Worm (Caenorhabditis elegans): ENCODE measurements around the gene C27H5.2.

The C27H5.2 gene

ce11 chrII:7131871-7132693, 23.3 kb upstream of the C27H5.2 start, which contains the start of the genes T07F8.4 and gld-3:
T07F8.4 (minus strand) TSS chrII:7132032.
gld-3 (plus strand) TSS chrII:7132643.
- TF ChIP-seq lir-1 (GFP tag; conservative IDR thresholded peaks at IDR 0.05) (no peak), xnd-1 (tag; optimal IDR thresholded peaks at IDR 0.05) (peak; percentile 85), ama-1 (optimal IDR thresholded peaks at IDR 0.05) (no peak), ama-1 (GFP tag; optimal IDR thresholded peaks at IDR 0.05) (no peak), Y53G8AR.9 (GFP tag; conservative IDR thresholded peaks at IDR 0.05) (no peak), pha-4 (tag; optimal IDR thresholded peaks at IDR 0.05) (no peak), lin-26 (GFP tag; IDR thresholded peaks at IDR 0.05) (no peak), B0019.2 (GFP tag; conservative IDR thresholded peaks at IDR 0.05) (no peak), ceh-58 (GFP tag; IDR thresholded peaks at IDR 0.05) (no peak), T26A5.8 (tag; optimal IDR thresholded peaks at IDR 0.05) (no peak), athp-1 (tag; optimal IDR thresholded peaks at IDR 0.05) (no peak), lin-35 (GFP tag; optimal IDR thresholded peaks at IDR 0.05) (no peak), F22D6.2 (tag; optimal IDR thresholded peaks at IDR 0.05) (no peak), snpc-3.4 (tag; optimal IDR thresholded peaks at IDR 0.05) (peak; percentile 24), ceh-79 (tag; optimal IDR thresholded peaks at IDR 0.05) (no peak), F33H1.4 (GFP tag; IDR thresholded peaks at IDR 0.05) (peak; percentile 87), tlf-1 (GFP tag; optimal IDR thresholded peaks at IDR 0.05) (no peak), hsf-1 (GFP tag; IDR thresholded peaks at IDR 0.05) (no peak), F55B11.4 (tag; optimal IDR thresholded peaks at IDR 0.05; ENCODE audit: borderline replicate concordance, insufficient read depth) (no peak), egl-18 (GFP tag; IDR thresholded peaks at IDR 0.05) (no peak), B0336.3 (GFP tag; IDR thresholded peaks at IDR 0.05) (no peak), hmg-20 (GFP tag; IDR thresholded peaks at IDR 0.05) (no peak), F10E7.11 (tag; optimal IDR thresholded peaks at IDR 0.05) (no peak), rec-8 (tag; optimal IDR thresholded peaks at IDR 0.05) (no peak), F57C9.4 (tag; optimal IDR thresholded peaks at IDR 0.05) (no peak), Y53F4B.3 (GFP tag; IDR thresholded peaks at IDR 0.05) (no peak), pbrm-1 (GFP tag; IDR thresholded peaks at IDR 0.05) (no peak), him-1 (tag; optimal IDR thresholded peaks at IDR 0.05) (peak; percentile 24), F57A8.1 (GFP tag; optimal IDR thresholded peaks at IDR 0.05) (no peak), akir-1 (GFP tag; optimal IDR thresholded peaks at IDR 0.05) (no peak), sea-2 (GFP tag; IDR thresholded peaks at IDR 0.05) (no peak), lsy-27 (tag; optimal IDR thresholded peaks at IDR 0.05; ENCODE audit: borderline replicate concordance, insufficient read depth) (no peak), ztf-25 (GFP tag; IDR thresholded peaks at IDR 0.05) (no peak), sptf-2 (GFP tag; optimal IDR thresholded peaks at IDR 0.05) (no peak), ztf-26 (tag; optimal IDR thresholded peaks at IDR 0.05) (no peak), B0261.1 (tag; optimal IDR thresholded peaks at IDR 0.05) (no peak), F49E8.2 (tag; optimal IDR thresholded peaks at IDR 0.05; ENCODE audit: insufficient read depth) (peak; percentile 58), hlh-26 (GFP tag; conservative IDR thresholded peaks at IDR 0.05) (no peak), nhr-80 (tag; optimal IDR thresholded peaks at IDR 0.05) (no peak), F37B4.10 (GFP tag; IDR thresholded peaks at IDR 0.05) (no peak), atf-7 (tag; optimal IDR thresholded peaks at IDR 0.05) (no peak), lin-54 (GFP tag; optimal IDR thresholded peaks at IDR 0.05) (peak; percentile 71), nhr-90 (tag; optimal IDR thresholded peaks at IDR 0.05) (no peak), cebp-1 (GFP tag; IDR thresholded peaks at IDR 0.05) (no peak), cebp-1 (tag; optimal IDR thresholded peaks at IDR 0.05) (no peak), nhr-179 (tag; optimal IDR thresholded peaks at IDR 0.05) (no peak), fkh-3 (tag; optimal IDR thresholded peaks at IDR 0.05) (no peak), B0035.1 (tag; optimal IDR thresholded peaks at IDR 0.05) (no peak)

Data from whole organism, young adult.